Worm (Caenorhabditis elegans) whole organism, L4 larva: Measurements from ENCODE around the gene srx-102.

Experiments
- jun-1 ChIP-seq: fragments of 150-350 bp; optimal IDR thresholded peaks from 2 replicates; lab custom pipeline; 2014; ENCODE audit warnings: missing biosample characterization, missing genetic modification reagents, missing genetic modification characterization
- lin-38 ChIP-seq: fragments of 200-800 bp; sonication (Bioruptor generic); IDR thresholded peaks from 2 replicates; pipeline ENCODE4 v1.3.6; 2022; ENCODE audit warnings: missing genetic modification reagents, missing genetic modification characterization, missing compliant biosample characterization
- nhr-42 ChIP-seq: fragments of 200-800 bp; sonication (Bioruptor generic); IDR thresholded peaks from 2 replicates; pipeline ENCODE4 v1.3.6; 2022; ENCODE audit warnings: missing genetic modification characterization, missing compliant biosample characterization
- tra-1 ChIP-seq: fragments of 200-800 bp; sonication (Bioruptor generic); IDR thresholded peaks from 2 replicates; pipeline ENCODE4 v1.3.6; 2022; ENCODE audit warnings: missing genetic modification reagents, missing genetic modification characterization, missing compliant biosample characterization
- unc-39 ChIP-seq: sonication (generic microtip); optimal IDR thresholded peaks from 2 replicates; lab custom pipeline; 2017; ENCODE audit warnings: missing biosample characterization, missing genetic modification characterization

DNA sequence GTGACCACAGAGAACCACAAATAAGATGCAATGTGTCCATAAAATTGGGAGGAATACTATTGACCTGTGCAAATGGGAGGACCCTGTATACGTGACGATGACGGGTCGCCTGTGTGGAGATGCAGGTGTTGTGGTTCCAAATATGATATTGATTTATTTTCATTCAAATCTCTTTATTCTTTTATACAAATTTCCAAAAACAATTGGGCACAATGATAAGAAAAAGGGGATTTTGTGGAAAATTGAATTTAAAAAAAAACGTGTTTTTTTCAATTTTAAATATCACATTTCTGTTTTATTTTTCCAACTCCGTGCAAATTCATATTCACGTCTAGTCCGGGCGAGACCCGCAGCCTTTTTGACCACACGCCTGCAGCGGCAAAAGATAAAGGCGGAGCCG lies 19.4 kb downstream of the srx-102 start, which contains the start of gene F19B10.2:
- TF ChIP-seq nhr-42 (GFP tag; lab: Robert Waterston, UW) (no peak), tra-1 (no peak), unc-39 (tag; lab: Kevin White, UChicago) (no peak), jun-1 (tag; lab: Kevin White, UChicago) (no peak), lin-38 (GFP tag; lab: Robert Waterston, UW) (no peak)
